Fruit fly (Drosophila melanogaster): ENCODE data around the gene CG34376.

CG34376 gene

dm6 chr3R:22421618-22422017, 26.3 kb upstream of the CG34376 start (continued):
- TF ChIP-seq sd (tag; optimal IDR thresholded peaks at IDR 0.05) (no peak), CG4282 (GFP tag; optimal IDR thresholded peaks at IDR 0.05) (no peak), Usf (GFP tag; optimal IDR thresholded peaks at IDR 0.05) (no peak), eyg (GFP tag; optimal IDR thresholded peaks at IDR 0.05) (peak; percentile 60), tgo (GFP tag; IDR thresholded peaks at IDR 0.05) (peak; percentile 75), CG11695 (GFP tag; IDR thresholded peaks at IDR 0.05) (peak; percentile 69), CG3163 (GFP tag; optimal IDR thresholded peaks at IDR 0.05) (no peak), CG33557 (GFP tag; optimal IDR thresholded peaks at IDR 0.05) (peak; percentile 32), org-1 (GFP tag; optimal IDR thresholded peaks at IDR 0.05) (no peak), CG4404 (GFP tag; IDR thresholded peaks at IDR 0.05) (peak; percentile 21; the same call in 1 of the 2 replicates), zen (tag; optimal IDR thresholded peaks at IDR 0.05) (no peak), croc (GFP tag; conservative IDR thresholded peaks at IDR 0.05) (peak; percentile 32; the same call in 2 of the 3 replicates), Oli (tag; optimal IDR thresholded peaks at IDR 0.05) (no peak), CG11504 (tag; optimal IDR thresholded peaks at IDR 0.05) (no peak), lola (GFP tag; optimal IDR thresholded peaks at IDR 0.05) (peak in 1 of 3 experiments; percentile 12), Side (GFP tag; optimal IDR thresholded peaks at IDR 0.05) (peak; percentile 5), eve (GFP tag; optimal IDR thresholded peaks at IDR 0.05) (no peak), CG12104 (GFP tag; optimal IDR thresholded peaks at IDR 0.05) (peak; percentile 50), nerfin-1 (tag; optimal IDR thresholded peaks at IDR 0.05) (no peak), ac (GFP tag; optimal IDR thresholded peaks at IDR 0.05) (no peak), pfk (GFP tag; optimal IDR thresholded peaks at IDR 0.05) (no peak), gro (GFP tag; optimal IDR thresholded peaks at IDR 0.05) (peak; percentile 27), Dek (tag; optimal IDR thresholded peaks at IDR 0.05) (peak; percentile 57), ftz-f1 (GFP tag; optimal IDR thresholded peaks at IDR 0.05) (no peak), Awh (GFP tag; IDR thresholded peaks at IDR 0.05) (0 out of 2 replicates have a peak, but pooled peaks have one; percentile 50), CG3065 (GFP tag; optimal IDR thresholded peaks at IDR 0.05) (no peak), CG6854 (GFP tag; optimal IDR thresholded peaks at IDR 0.05) (peak; percentile 29), Mes4 (GFP tag; optimal IDR thresholded peaks at IDR 0.05) (peak; percentile 26), p53 (GFP tag; optimal IDR thresholded peaks at IDR 0.05) (no peak), cas (GFP tag; IDR thresholded peaks at IDR 0.05) (no peak), lov (optimal IDR thresholded peaks at IDR 0.05) (no peak), lov (GFP tag; IDR thresholded peaks at IDR 0.05) (no peak), Dll (GFP tag; IDR thresholded peaks at IDR 0.05; ENCODE audit: partially characterized antibody) (no peak), CHES-1-like (GFP tag; optimal IDR thresholded peaks at IDR 0.05) (no peak), H2.0 (GFP tag; IDR thresholded peaks at IDR 0.05) (peak; percentile 74), Dip3 (GFP tag; optimal IDR thresholded peaks at IDR 0.05) (peak; percentile 56), CG12071 (GFP tag; optimal IDR thresholded peaks at IDR 0.05) (no peak), Ets65A (GFP tag) (no peak), CG11560 (tag; IDR thresholded peaks at IDR 0.05) (peak; percentile 65; the same call in 2 of the 3 replicates), zen2 (GFP tag; IDR thresholded peaks at IDR 0.05; ENCODE audit: partially characterized antibody) (no peak), CG15269 (tag; optimal IDR thresholded peaks at IDR 0.05) (no peak), CG5953 (GFP tag; IDR thresholded peaks at IDR 0.05) (no peak), CG11696 (GFP tag; IDR thresholded peaks at IDR 0.05) (peak; percentile 43; the same call in 1 of the 2 replicates), CG12299 (tag; optimal IDR thresholded peaks at IDR 0.05) (peak; percentile 4), bcd (GFP tag; optimal IDR thresholded peaks at IDR 0.05) (peak; percentile 31), amos (GFP tag; IDR thresholded peaks at IDR 0.05; ENCODE audit: partially characterized antibody) (no peak), oc (tag; optimal IDR thresholded peaks at IDR 0.05) (no peak), Doc3 (GFP tag; IDR thresholded peaks at IDR 0.05; ENCODE audit: partially characterized antibody) (no peak), Atf-2 (GFP tag; optimal IDR thresholded peaks at IDR 0.05) (peak; percentile 27), Dbx (GFP tag; IDR thresholded peaks at IDR 0.05) (peak; percentile 70; the same call in 2 of the 3 replicates), CG14441 (GFP tag; IDR thresholded peaks at IDR 0.05) (peak; percentile 87)
